Fruit fly (Drosophila melanogaster): ENCODE measurements around the gene rdgC.
A peak's percentile ranks its signal among the peaks of the same experiment; 100 is the strongest.

The rdgC gene

DNA sequence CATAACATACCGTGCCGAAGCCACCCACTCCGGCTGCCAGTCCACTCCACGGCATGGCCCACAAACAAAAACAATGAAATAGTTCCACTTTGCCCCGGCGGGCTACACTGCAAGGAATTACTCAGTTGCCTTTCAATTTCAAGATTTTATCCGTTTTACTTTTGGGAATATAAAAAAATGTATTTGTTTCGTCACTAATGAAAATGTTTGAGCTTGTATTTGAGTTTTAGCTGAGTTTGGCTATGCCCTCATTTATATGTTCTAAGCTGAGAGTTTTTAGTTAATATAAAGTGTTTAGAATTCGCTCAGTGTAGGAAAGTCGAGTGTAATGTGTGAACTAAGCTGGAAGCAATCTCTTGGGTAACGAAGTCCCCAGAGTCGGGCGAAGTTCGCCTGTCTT is 28.7 kb downstream of the rdgC start:
- TF ChIP-seq Hr3 (GFP tag; optimal IDR thresholded peaks at IDR 0.05) (peak; percentile 13), CG17568 (GFP tag; optimal IDR thresholded peaks at IDR 0.05) (no peak), sim (GFP tag; IDR thresholded peaks at IDR 0.05) (no peak), Hey (tag; optimal IDR thresholded peaks at IDR 0.05) (no peak), emc (GFP tag; optimal IDR thresholded peaks at IDR 0.05) (peak; percentile 18), CG6254 (GFP tag; optimal IDR thresholded peaks at IDR 0.05) (peak; percentile 11), ind (GFP tag; optimal IDR thresholded peaks at IDR 0.05) (peak; percentile 48), Abd-B (GFP tag; optimal IDR thresholded peaks at IDR 0.05) (no peak), CkIIα-i1 (GFP tag; IDR thresholded peaks at IDR 0.05) (no peak), crol (GFP tag; IDR thresholded peaks at IDR 0.05) (no peak), vnd (GFP tag; IDR thresholded peaks at IDR 0.05; ENCODE audit: partially characterized antibody) (no peak), CG10654 (GFP tag; optimal IDR thresholded peaks at IDR 0.05) (no peak), CG2116 (GFP tag; optimal IDR thresholded peaks at IDR 0.05) (no peak), Neu2 (GFP tag; optimal IDR thresholded peaks at IDR 0.05; ENCODE audit: borderline replicate concordance) (no peak), CG14014 (GFP tag; IDR thresholded peaks at IDR 0.05) (peak; percentile 36; the same call in 1 of the 2 replicates), gce (GFP tag; IDR thresholded peaks at IDR 0.05) (no peak), BEAF-32 (GFP tag; optimal IDR thresholded peaks at IDR 0.05) (no peak), hth (optimal IDR thresholded peaks at IDR 0.05) (no peak), Ets65A (GFP tag) (peak; percentile 66), fru (optimal IDR thresholded peaks at IDR 0.05) (no peak), pfk (GFP tag; optimal IDR thresholded peaks at IDR 0.05) (no peak), eyg (GFP tag; optimal IDR thresholded peaks at IDR 0.05) (no peak), CG8281 (tag; optimal IDR thresholded peaks at IDR 0.05) (no peak), en (GFP tag; optimal IDR thresholded peaks at IDR 0.05) (peak; percentile 20), Hr78 (GFP tag; optimal IDR thresholded peaks at IDR 0.05) (peak in 1 of 2 experiments; percentile 25), CG12219 (GFP tag; optimal IDR thresholded peaks at IDR 0.05) (peak; percentile 22), Chrac-16 (GFP tag; optimal IDR thresholded peaks at IDR 0.05) (no peak), CG3995 (GFP tag; optimal IDR thresholded peaks at IDR 0.05) (no peak), CG12744 (GFP tag; optimal IDR thresholded peaks at IDR 0.05) (no peak), sens (GFP tag) (no peak), CG11085 (GFP tag; IDR thresholded peaks at IDR 0.05) (no peak), cas (GFP tag; IDR thresholded peaks at IDR 0.05) (no peak), CG9932 (GFP tag; IDR thresholded peaks at IDR 0.05) (no peak), caup (GFP tag; optimal IDR thresholded peaks at IDR 0.05; ENCODE audit: severe bottlenecking) (no peak), CG9876 (GFP tag; optimal IDR thresholded peaks at IDR 0.05) (no peak), gsb-n (tag; optimal IDR thresholded peaks at IDR 0.05) (no peak), Rfx (GFP tag; IDR thresholded peaks at IDR 0.05) (peak; percentile 52), CG15479 (GFP tag; optimal IDR thresholded peaks at IDR 0.05) (no peak), scrt (GFP tag; optimal IDR thresholded peaks at IDR 0.05) (peak; percentile 45), Hand (GFP tag; optimal IDR thresholded peaks at IDR 0.05) (peak; percentile 53), CG3726 (GFP tag; IDR thresholded peaks at IDR 0.05) (no peak), pita (GFP tag; optimal IDR thresholded peaks at IDR 0.05) (no peak), jing (GFP tag; optimal IDR thresholded peaks at IDR 0.05) (no peak), CG17612 (GFP tag; IDR thresholded peaks at IDR 0.05) (no peak), CG2889 (GFP tag; IDR thresholded peaks at IDR 0.05) (no peak), bbx (GFP tag; IDR thresholded peaks at IDR 0.05; ENCODE audit: partially characterized antibody) (no peak), CG10267 (tag; optimal IDR thresholded peaks at IDR 0.05) (peak; percentile 19), fu2 (GFP tag; optimal IDR thresholded peaks at IDR 0.05) (no peak), gro (GFP tag; optimal IDR thresholded peaks at IDR 0.05) (no peak), pum (GFP tag; optimal IDR thresholded peaks at IDR 0.05) (no peak), B-H1 (GFP tag; IDR thresholded peaks at IDR 0.05) (no peak), CG10147 (GFP tag; optimal IDR thresholded peaks at IDR 0.05) (peak; percentile 7)

All from whole organism, embryonic.